1 fruit fly cellular context compared by ENCODE assay signal in genomic region chr3R:19108126-19108525, dm6.
TF ChIP-seq lines count a peak whose summit lies in the region.

No protein-coding gene starts in this region.

TF ChIP-seq in whole organism, embryonic, 481 proteins besides CTCF, POLR2A, EP300 and RAD21 (continued from another document):
- TF ChIP-seq GATAe (GFP tag; conservative IDR thresholded peaks at IDR 0.05; lab: Robert Waterston, UW): no peak
- TF ChIP-seq fd96Cb (tag; optimal IDR thresholded peaks at IDR 0.05; lab: Kevin White, UChicago): peak; percentile 28
- peak in 1 of 2 experiments; percentile 71 for TF ChIP-seq bsh (GFP tag; optimal IDR thresholded peaks at IDR 0.05; lab: Kevin White, UChicago)
- TF ChIP-seq twi (tag; optimal IDR thresholded peaks at IDR 0.05; lab: Kevin White, UChicago): peak; percentile 47
- TF ChIP-seq CG7271 (tag; optimal IDR thresholded peaks at IDR 0.05; lab: Kevin White, UChicago): no peak
- TF ChIP-seq zf30C (GFP tag; optimal IDR thresholded peaks at IDR 0.05; lab: Kevin White, UChicago): peak; percentile 16
- TF ChIP-seq CG18262 (tag; optimal IDR thresholded peaks at IDR 0.05; lab: Kevin White, UChicago): peak; percentile 65
- peak; percentile 66 for TF ChIP-seq Med (GFP tag; lab: Kevin White, UChicago)
- peak; percentile 13 for TF ChIP-seq pnt (GFP tag; optimal IDR thresholded peaks at IDR 0.05; lab: Kevin White, UChicago)
- peak; percentile 23 for TF ChIP-seq Ssrp (tag; optimal IDR thresholded peaks at IDR 0.05; lab: Kevin White, UChicago)
- 0 out of 2 replicates have a peak, but pooled peaks have one; percentile 12 for TF ChIP-seq CG11696 (GFP tag; IDR thresholded peaks at IDR 0.05; lab: Robert Waterston, UW)
- peak; percentile 4 for TF ChIP-seq CG17359 (tag; optimal IDR thresholded peaks at IDR 0.05; lab: Kevin White, UChicago)
- peak; percentile 75 for TF ChIP-seq ara (GFP tag; IDR thresholded peaks at IDR 0.05; lab: Robert Waterston, UW)
- TF ChIP-seq CG8478 (optimal IDR thresholded peaks at IDR 0.05; lab: Kevin White, UChicago): no peak
- TF ChIP-seq CG17568 (GFP tag; optimal IDR thresholded peaks at IDR 0.05; lab: Kevin White, UChicago): no peak
- 0 out of 2 replicates have a peak, but pooled peaks have one; percentile 14 for TF ChIP-seq Awh (GFP tag; IDR thresholded peaks at IDR 0.05; lab: Robert Waterston, UW)
- TF ChIP-seq CG10267 (tag; optimal IDR thresholded peaks at IDR 0.05; lab: Kevin White, UChicago): peak; percentile 15
- no peak for TF ChIP-seq ase (GFP tag; IDR thresholded peaks at IDR 0.05; lab: Robert Waterston, UW)
- peak; percentile 52 for TF ChIP-seq CG1603 (tag; optimal IDR thresholded peaks at IDR 0.05; lab: Kevin White, UChicago)
- no peak for TF ChIP-seq Myb (GFP tag; optimal IDR thresholded peaks at IDR 0.05; lab: Kevin White, UChicago)
- 0 out of 2 replicates have a peak, but pooled peaks have one; percentile 27 for TF ChIP-seq sim (GFP tag; IDR thresholded peaks at IDR 0.05; lab: Robert Waterston, UW)
- peak; percentile 31 for TF ChIP-seq CG13424 (tag; optimal IDR thresholded peaks at IDR 0.05; lab: Kevin White, UChicago)
- TF ChIP-seq CG31441 (GFP tag; IDR thresholded peaks at IDR 0.05; lab: Robert Waterston, UW): peak; percentile 45; the same call in 1 of the 2 replicates
- 0 out of 3 replicates have a peak, but pooled peaks have one; percentile 36 for TF ChIP-seq ken (GFP tag; IDR thresholded peaks at IDR 0.05; lab: Robert Waterston, UW)
- TF ChIP-seq CG12391 (tag; optimal IDR thresholded peaks at IDR 0.05; lab: Kevin White, UChicago): peak; percentile 31
- peak; percentile 60; the same call in 2 of the 3 replicates for TF ChIP-seq zfh1 (GFP tag; IDR thresholded peaks at IDR 0.05; lab: Robert Waterston, UW)
- TF ChIP-seq CG14667 (GFP tag; IDR thresholded peaks at IDR 0.05; lab: Robert Waterston, UW): 0 out of 2 replicates have a peak, but pooled peaks have one; percentile 33
- TF ChIP-seq gsb-n (tag; optimal IDR thresholded peaks at IDR 0.05; lab: Kevin White, UChicago): peak; percentile 41
- peak; percentile 29 for TF ChIP-seq CG14710 (tag; optimal IDR thresholded peaks at IDR 0.05; lab: Kevin White, UChicago)
- TF ChIP-seq CG15601 (tag; optimal IDR thresholded peaks at IDR 0.05; lab: Kevin White, UChicago): peak; percentile 53
- TF ChIP-seq az2 (GFP tag; optimal IDR thresholded peaks at IDR 0.05; lab: Kevin White, UChicago): peak; percentile 6
- TF ChIP-seq CG17328 (GFP tag; IDR thresholded peaks at IDR 0.05; lab: Robert Waterston, UW): 0 out of 2 replicates have a peak, but pooled peaks have one; percentile 39
- peak in 1 of 2 experiments; percentile 37 for TF ChIP-seq chif (GFP tag; optimal IDR thresholded peaks at IDR 0.05; lab: Kevin White, UChicago)
- no peak for TF ChIP-seq mld (GFP tag; IDR thresholded peaks at IDR 0.05; lab: Robert Waterston, UW; ENCODE audit: partially characterized antibody)
- TF ChIP-seq MBD-R2 (GFP tag; IDR thresholded peaks at IDR 0.05; lab: Robert Waterston, UW): no peak
- TF ChIP-seq ATbp (GFP tag; optimal IDR thresholded peaks at IDR 0.05; lab: Kevin White, UChicago): peak; percentile 23
- TF ChIP-seq trem (tag; optimal IDR thresholded peaks at IDR 0.05; lab: Kevin White, UChicago): peak; percentile 6
- peak in 1 of 3 experiments; percentile 45 for TF ChIP-seq lola (GFP tag; optimal IDR thresholded peaks at IDR 0.05; lab: Kevin White, UChicago)
- peak; percentile 56; the same call in 2 of the 3 replicates for TF ChIP-seq row (GFP tag; IDR thresholded peaks at IDR 0.05; lab: Robert Waterston, UW)
- 0 out of 2 replicates have a peak, but pooled peaks have one; percentile 19 for TF ChIP-seq HLH3B (GFP tag; IDR thresholded peaks at IDR 0.05; lab: Robert Waterston, UW)
- no peak for TF ChIP-seq Lim3 (GFP tag; IDR thresholded peaks at IDR 0.05; lab: Robert Waterston, UW)
- peak; percentile 1 for TF ChIP-seq CG8290 (GFP tag; optimal IDR thresholded peaks at IDR 0.05; lab: Kevin White, UChicago)
- TF ChIP-seq CG8290 (tag; optimal IDR thresholded peaks at IDR 0.05; lab: Kevin White, UChicago): no peak
- 0 out of 3 replicates have a peak, but pooled peaks have one; percentile 44 for TF ChIP-seq otp (GFP tag; IDR thresholded peaks at IDR 0.05; lab: Robert Waterston, UW)
- TF ChIP-seq phol (tag; optimal IDR thresholded peaks at IDR 0.05; lab: Kevin White, UChicago): peak; percentile 29
- peak; percentile 25 for TF ChIP-seq Chrac-16 (GFP tag; optimal IDR thresholded peaks at IDR 0.05; lab: Kevin White, UChicago)
- TF ChIP-seq CG6254 (GFP tag; optimal IDR thresholded peaks at IDR 0.05; lab: Kevin White, UChicago): peak; percentile 37
- TF ChIP-seq usp (GFP tag; optimal IDR thresholded peaks at IDR 0.05; lab: Kevin White, UChicago): no peak
- TF ChIP-seq org-1 (GFP tag; optimal IDR thresholded peaks at IDR 0.05; lab: Kevin White, UChicago): no peak
- TF ChIP-seq dmrt11E (tag; optimal IDR thresholded peaks at IDR 0.05; lab: Kevin White, UChicago): peak; percentile 38
- no peak for TF ChIP-seq corto (GFP tag; optimal IDR thresholded peaks at IDR 0.05; lab: Kevin White, UChicago)
- TF ChIP-seq gcm (GFP tag; optimal IDR thresholded peaks at IDR 0.05; lab: Kevin White, UChicago): peak; percentile 11
- TF ChIP-seq Xrp1 (GFP tag; IDR thresholded peaks at IDR 0.05; lab: Robert Waterston, UW): peak; percentile 57
- TF ChIP-seq nmo (GFP tag; optimal IDR thresholded peaks at IDR 0.05; lab: Kevin White, UChicago): peak; percentile 26
- peak; percentile 11 for TF ChIP-seq CG7839 (tag; optimal IDR thresholded peaks at IDR 0.05; lab: Kevin White, UChicago)
- no peak; the same call in 1 of the 2 replicates for TF ChIP-seq CG10366 (GFP tag; IDR thresholded peaks at IDR 0.05; lab: Robert Waterston, UW)
- peak; percentile 16 for TF ChIP-seq CG2875 (GFP tag; optimal IDR thresholded peaks at IDR 0.05; lab: Kevin White, UChicago)
- no peak for TF ChIP-seq Dip2 (GFP tag; IDR thresholded peaks at IDR 0.05; lab: Robert Waterston, UW)
- peak; percentile 60 for TF ChIP-seq chm (GFP tag; IDR thresholded peaks at IDR 0.05; lab: Robert Waterston, UW)
- peak; percentile 26 for TF ChIP-seq CG8388 (GFP tag; optimal IDR thresholded peaks at IDR 0.05; lab: Kevin White, UChicago)
- TF ChIP-seq unpg (GFP tag; optimal IDR thresholded peaks at IDR 0.05; lab: Kevin White, UChicago): peak; percentile 27
- no peak for TF ChIP-seq CG18619 (GFP tag; optimal IDR thresholded peaks at IDR 0.05; lab: Kevin White, UChicago)
- no peak for TF ChIP-seq Sox100B (GFP tag; optimal IDR thresholded peaks at IDR 0.05; lab: Kevin White, UChicago)
- 0 out of 3 replicates have a peak, but pooled peaks have one; percentile 42 for TF ChIP-seq CG17361 (GFP tag; IDR thresholded peaks at IDR 0.05; lab: Robert Waterston, UW)
- no peak for TF ChIP-seq CG11560 (tag; IDR thresholded peaks at IDR 0.05; lab: Robert Waterston, UW)
- peak; percentile 8 for TF ChIP-seq Sox102F (GFP tag; optimal IDR thresholded peaks at IDR 0.05; lab: Kevin White, UChicago)
- no peak for TF ChIP-seq CG4282 (GFP tag; optimal IDR thresholded peaks at IDR 0.05; lab: Kevin White, UChicago)
- TF ChIP-seq tin (GFP tag; optimal IDR thresholded peaks at IDR 0.05; lab: Kevin White, UChicago): peak; percentile 30
- peak; percentile 11 for TF ChIP-seq Xbp1 (GFP tag; optimal IDR thresholded peaks at IDR 0.05; lab: Kevin White, UChicago)
- TF ChIP-seq D19A (tag; optimal IDR thresholded peaks at IDR 0.05; lab: Kevin White, UChicago): peak; percentile 43
- peak; percentile 39 for TF ChIP-seq CG17829 (tag; optimal IDR thresholded peaks at IDR 0.05; lab: Kevin White, UChicago)
- no peak for TF ChIP-seq psq (GFP tag; optimal IDR thresholded peaks at IDR 0.05; lab: Kevin White, UChicago)
